Fruit fly (Drosophila melanogaster) whole organism, prepupa: ENCODE measurements around the gene MED1.

Experiments used
- Blimp-1 ChIP-seq: fragments of 200-800 bp; sonication (Bioruptor generic); optimal IDR thresholded peaks from 3 replicates; lab custom pipeline; 2017; ENCODE audit warnings: missing biosample characterization, missing genetic modification characterization, mild to moderate bottlenecking, moderate library complexity, missing genetic modification reagents
- CG16779 ChIP-seq: fragments of 200-800 bp; sonication (Bioruptor generic); optimal IDR thresholded peaks from 3 replicates; lab custom pipeline; 2017; ENCODE audit warnings: missing biosample characterization, mild to moderate bottlenecking, missing genetic modification characterization
- CG6276 ChIP-seq: fragments of 200-800 bp; sonication (Bioruptor generic); optimal IDR thresholded peaks from 2 replicates; lab custom pipeline; 2017; ENCODE audit warnings: missing biosample characterization, mild to moderate bottlenecking, missing genetic modification characterization
- Eip78C ChIP-seq: fragments of 200-800 bp; sonication (Bioruptor generic); peaks from one replicate; lab custom pipeline; 2016; ENCODE audit warnings: missing biosample characterization, missing genetic modification characterization
- Met ChIP-seq: fragments of 200-800 bp; sonication (Bioruptor generic); optimal IDR thresholded peaks from 3 replicates; lab custom pipeline; 2016; ENCODE audit warnings: missing biosample characterization, missing genetic modification characterization
- acj6 ChIP-seq: fragments of 200-800 bp; sonication (Bioruptor generic); optimal IDR thresholded peaks from 3 replicates; lab custom pipeline; 2016; ENCODE audit warnings: missing biosample characterization, missing genetic modification characterization
- dac ChIP-seq: fragments of 200-800 bp; sonication (Bioruptor generic); optimal IDR thresholded peaks from 2 replicates; lab custom pipeline; 2017; ENCODE audit warnings: missing biosample characterization, mild to moderate bottlenecking, missing genetic modification characterization

MED1 gene

DNA sequence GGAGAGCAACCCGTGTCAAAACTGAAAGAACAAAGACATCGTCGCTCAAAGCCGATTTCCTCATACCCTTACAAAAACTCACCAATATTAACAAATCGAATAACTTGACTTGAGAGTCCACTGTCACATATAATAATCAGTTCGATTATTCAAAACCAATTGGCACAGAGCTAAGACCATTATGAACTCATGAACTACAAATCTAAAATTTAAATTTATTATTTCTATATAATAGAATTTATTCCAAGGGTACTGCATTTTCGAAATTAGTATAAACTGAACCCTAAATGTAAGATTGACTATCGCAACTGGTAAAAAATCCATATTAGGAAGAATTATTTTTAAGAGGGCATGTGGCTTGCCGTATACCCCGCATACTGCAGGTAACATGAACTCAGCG lies 52.3 kb downstream of the MED1 start (continued):
- no peak for TF ChIP-seq Blimp-1 (GFP tag; lab: Kevin White, UChicago)
- TF ChIP-seq Eip78C = peak; percentile 81
- TF ChIP-seq acj6 (GFP tag; lab: Kevin White, UChicago) = no peak
- TF ChIP-seq CG6276 = no peak
- no peak for TF ChIP-seq dac (GFP tag; lab: Kevin White, UChicago)
- peak; percentile 28 for TF ChIP-seq Met (GFP tag; lab: Kevin White, UChicago)
- no peak for TF ChIP-seq CG16779 (tag; lab: Kevin White, UChicago)
